Fruit fly (Drosophila melanogaster) whole organism, pupa: ENCODE measurements around the gene CG43220.

ENCODE experiments used
- CG10348 ChIP-seq: fragments of 200-800 bp; sonication (Bioruptor generic); IDR thresholded peaks from 2 replicates; pipeline ENCODE4 v1.3.6; 2022; ENCODE audit warnings: missing biosample characterization, missing genetic modification characterization
- CG12605 ChIP-seq: fragments of 200-800 bp; sonication (Bioruptor generic); IDR thresholded peaks from 2 replicates; pipeline ENCODE4 v1.3.6; 2022; ENCODE audit warnings: missing biosample characterization, missing genetic modification characterization
- CG13204 ChIP-seq: fragments of 200-800 bp; sonication (Bioruptor generic); optimal IDR thresholded peaks from 2 replicates; lab custom pipeline; 2018; ENCODE audit warnings: missing biosample characterization, mild to moderate bottlenecking, missing genetic modification characterization, moderate library complexity
- CG14655 ChIP-seq: fragments of 200-800 bp; sonication (Bioruptor generic); optimal IDR thresholded peaks from 3 replicates; lab custom pipeline; 2017; ENCODE audit warnings: mild to moderate bottlenecking, missing biosample characterization, missing genetic modification reagents, missing genetic modification characterization
- CG15710 ChIP-seq: fragments of 200-800 bp; sonication (Bioruptor generic); optimal IDR thresholded peaks from 2 replicates; lab custom pipeline; 2018; ENCODE audit warnings: missing biosample characterization, mild to moderate bottlenecking, missing genetic modification characterization, moderate library complexity
- CG32121 ChIP-seq: fragments of 200-800 bp; sonication (Bioruptor generic); IDR thresholded peaks from 2 replicates; pipeline ENCODE4 v1.3.6; 2022; ENCODE audit warnings: missing biosample characterization, missing genetic modification characterization
- CG34367 ChIP-seq: fragments of 200-800 bp; sonication (Bioruptor generic); optimal IDR thresholded peaks from 2 replicates; lab custom pipeline; 2018; ENCODE audit warnings: missing biosample characterization, mild to moderate bottlenecking, missing genetic modification characterization
- CG4496 ChIP-seq: fragments of 200-800 bp; sonication (Bioruptor generic); IDR thresholded peaks from 3 replicates; pipeline ENCODE4 v1.3.6; 2022; ENCODE audit warnings: missing biosample characterization, missing genetic modification characterization
- CG8159 ChIP-seq: fragments of 200-800 bp; sonication (Bioruptor generic); optimal IDR thresholded peaks from 3 replicates; lab custom pipeline; 2018; ENCODE audit warnings: missing biosample characterization, mild to moderate bottlenecking, missing genetic modification characterization, moderate library complexity
- EcR ChIP-seq: fragments of 200-800 bp; sonication (Bioruptor generic); optimal IDR thresholded peaks from 3 replicates; lab custom pipeline; 2019; ENCODE audit warnings: missing biosample characterization, missing genetic modification characterization, mild to moderate bottlenecking, moderate library complexity, missing genetic modification reagents
- Pif1A ChIP-seq: fragments of 200-800 bp; sonication (Bioruptor generic); optimal IDR thresholded peaks from 3 replicates; lab custom pipeline; 2016; ENCODE audit warnings: missing biosample characterization, missing genetic modification characterization
- fd96Ca ChIP-seq: fragments of 200-800 bp; sonication (Bioruptor generic); IDR thresholded peaks from 3 replicates; pipeline ENCODE4 v1.3.6; 2022; ENCODE audit warnings: missing biosample characterization, missing genetic modification characterization
- gl ChIP-seq: fragments of 200-800 bp; sonication (Bioruptor generic); optimal IDR thresholded peaks from 2 replicates; lab custom pipeline; 2018; ENCODE audit warnings: missing biosample characterization, mild to moderate bottlenecking, missing genetic modification characterization

DNA sequence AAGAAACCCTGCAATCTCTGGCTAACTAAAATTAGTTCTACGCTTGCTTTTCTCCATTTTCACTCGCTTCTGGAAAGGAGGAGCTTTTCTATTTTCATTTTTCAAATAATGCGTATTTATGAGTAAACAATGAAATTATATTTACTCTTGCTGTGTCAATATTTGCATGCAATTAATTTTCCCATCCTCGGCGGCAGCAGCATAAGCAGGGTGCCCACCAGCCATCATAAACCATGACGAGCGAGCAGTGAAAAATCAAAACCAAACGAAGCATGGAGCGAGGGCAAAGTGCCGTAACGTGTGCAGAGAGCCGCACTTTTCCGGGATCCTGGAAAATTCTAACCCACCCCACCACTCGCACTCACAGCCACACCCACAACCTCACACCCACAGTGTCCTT, 47.4 kb downstream of the CG43220 start:
- TF ChIP-seq CG12605 (GFP tag; lab: Robert Waterston, UW) (no peak), EcR (no peak), CG8159 (tag; lab: Kevin White, UChicago) (no peak), CG15710 (tag; lab: Kevin White, UChicago) (no peak), CG32121 (GFP tag; lab: Robert Waterston, UW) (no peak), CG13204 (GFP tag; lab: Kevin White, UChicago) (no peak), CG14655 (GFP tag; lab: Kevin White, UChicago) (no peak), Pif1A (GFP tag; lab: Kevin White, UChicago) (no peak), CG10348 (GFP tag; lab: Robert Waterston, UW) (no peak), fd96Ca (GFP tag; lab: Robert Waterston, UW) (no peak), CG34367 (tag; lab: Kevin White, UChicago) (no peak), gl (tag; lab: Kevin White, UChicago) (no peak), CG4496 (GFP tag; lab: Robert Waterston, UW) (no peak)
